Fruit fly (Drosophila melanogaster): ENCODE results near the gene CG13847.

The CG13847 gene

dm6 chr3R:22464611-22465113, 28.7 kb upstream of the CG13847 start, which contains the start of gene CG7054 (continued):
- TF ChIP-seq CG1233 (GFP tag; optimal IDR thresholded peaks at IDR 0.05) (peak; percentile 13), croc (GFP tag; conservative IDR thresholded peaks at IDR 0.05) (no peak), ken (GFP tag; IDR thresholded peaks at IDR 0.05) (no peak), Eip74EF (GFP tag; optimal IDR thresholded peaks at IDR 0.05) (peak in 1 of 2 experiments; percentile 43), Bdp1 (GFP tag; optimal IDR thresholded peaks at IDR 0.05) (no peak), Dfd (GFP tag; optimal IDR thresholded peaks at IDR 0.05) (no peak), gcm (GFP tag; optimal IDR thresholded peaks at IDR 0.05) (peak; percentile 2), CG6272 (GFP tag; IDR thresholded peaks at IDR 0.05) (no peak), CG7963 (GFP tag; IDR thresholded peaks at IDR 0.05; ENCODE audit: partially characterized antibody) (no peak), pho (GFP tag; optimal IDR thresholded peaks at IDR 0.05) (no peak), Fer3 (tag; optimal IDR thresholded peaks at IDR 0.05) (peak; percentile 45), CG5245 (GFP tag; optimal IDR thresholded peaks at IDR 0.05) (no peak), CG9215 (GFP tag; IDR thresholded peaks at IDR 0.05) (no peak), ab (GFP tag; optimal IDR thresholded peaks at IDR 0.05) (no peak), Vsx1 (GFP tag; optimal IDR thresholded peaks at IDR 0.05) (no peak), crp (GFP tag; optimal IDR thresholded peaks at IDR 0.05) (no peak), BtbVII (GFP tag; optimal IDR thresholded peaks at IDR 0.05) (peak; percentile 47), CG3407 (GFP tag; optimal IDR thresholded peaks at IDR 0.05) (no peak), CG4424 (GFP tag; optimal IDR thresholded peaks at IDR 0.05) (no peak), bab2 (GFP tag; optimal IDR thresholded peaks at IDR 0.05) (no peak), MBD-R2 (GFP tag; IDR thresholded peaks at IDR 0.05) (no peak), CG11723 (GFP tag; optimal IDR thresholded peaks at IDR 0.05) (no peak), NC2α (GFP tag; optimal IDR thresholded peaks at IDR 0.05) (no peak), CG14860 (GFP tag; IDR thresholded peaks at IDR 0.05; ENCODE audit: partially characterized antibody) (no peak), Nf-YB (GFP tag; optimal IDR thresholded peaks at IDR 0.05) (peak; percentile 29), abd-A (tag; optimal IDR thresholded peaks at IDR 0.05) (no peak), lab (GFP tag; optimal IDR thresholded peaks at IDR 0.05) (peak; percentile 50), Fer2 (tag; optimal IDR thresholded peaks at IDR 0.05) (no peak), CG13894 (tag; optimal IDR thresholded peaks at IDR 0.05) (peak; percentile 88), CG7839 (tag; optimal IDR thresholded peaks at IDR 0.05) (peak; percentile 53), CG7745 (tag; optimal IDR thresholded peaks at IDR 0.05) (no peak), CG18764 (GFP tag; optimal IDR thresholded peaks at IDR 0.05) (no peak), CG4617 (GFP tag; optimal IDR thresholded peaks at IDR 0.05; ENCODE audit: borderline replicate concordance) (no peak), CG10543 (GFP tag; optimal IDR thresholded peaks at IDR 0.05) (peak; percentile 56), unpg (GFP tag; optimal IDR thresholded peaks at IDR 0.05) (peak; percentile 22), NC2β (GFP tag; optimal IDR thresholded peaks at IDR 0.05) (no peak), tio (GFP tag; optimal IDR thresholded peaks at IDR 0.05) (no peak), lilli (GFP tag; optimal IDR thresholded peaks at IDR 0.05) (peak; percentile 39), CG6689 (GFP tag; IDR thresholded peaks at IDR 0.05) (no peak), odd (GFP tag; optimal IDR thresholded peaks at IDR 0.05) (peak; percentile 42), CG17568 (GFP tag; optimal IDR thresholded peaks at IDR 0.05) (no peak), en (GFP tag; optimal IDR thresholded peaks at IDR 0.05) (no peak), CG7357 (GFP tag; IDR thresholded peaks at IDR 0.05) (no peak), aop (GFP tag; IDR thresholded peaks at IDR 0.05) (no peak), chm (GFP tag; IDR thresholded peaks at IDR 0.05) (peak; percentile 22; the same call in 1 of the 2 replicates), HmgD (GFP tag; optimal IDR thresholded peaks at IDR 0.05) (no peak), CG30020 (tag; optimal IDR thresholded peaks at IDR 0.05) (no peak), CG33557 (GFP tag; optimal IDR thresholded peaks at IDR 0.05) (no peak), CG4404 (GFP tag; IDR thresholded peaks at IDR 0.05) (no peak), ac (GFP tag; optimal IDR thresholded peaks at IDR 0.05) (no peak)

All from whole organism, embryonic.